Fruit fly (Drosophila melanogaster) whole organism, embryonic: ENCODE measurements around the gene CG14269.
A peak's percentile ranks its signal among the peaks of the same experiment; 100 is the strongest.

ENCODE experiments used
- B-H2 ChIP-seq: fragments of 200-800 bp; sonication (Bioruptor generic); optimal IDR thresholded peaks from 2 replicates; lab custom pipeline; 2018; ENCODE audit warnings: missing biosample characterization, mild to moderate bottlenecking, missing genetic modification characterization
- Blimp-1 ChIP-seq: fragments of 200-800 bp; sonication (Bioruptor generic); optimal IDR thresholded peaks from 3 replicates; lab custom pipeline; 2018; ENCODE audit warnings: missing biosample characterization, missing genetic modification characterization, mild to moderate bottlenecking, moderate library complexity, missing genetic modification reagents
- C15 ChIP-seq: fragments of 200-800 bp; sonication (Bioruptor generic); IDR thresholded peaks from 3 replicates; pipeline ENCODE4 v1.3.6; 2022; ENCODE audit warnings: missing biosample characterization, missing genetic modification characterization
- CG10321 ChIP-seq: fragments of 200-800 bp; sonication (Bioruptor generic); IDR thresholded peaks from 2 replicates; pipeline ENCODE4 v1.3.6; 2022; ENCODE audit warnings: missing biosample characterization, missing genetic modification characterization
- CG10979 ChIP-seq: fragments of 200-800 bp; sonication (Bioruptor generic); optimal IDR thresholded peaks from 2 replicates; lab custom pipeline; 2018; ENCODE audit warnings: missing biosample characterization, mild to moderate bottlenecking, missing genetic modification characterization, moderate library complexity
- CG11085 ChIP-seq: fragments of 200-800 bp; sonication (Bioruptor generic); IDR thresholded peaks from 2 replicates; pipeline ENCODE4 v1.3.6; 2022; ENCODE audit warnings: missing biosample characterization, missing genetic modification characterization
- CG11093 ChIP-seq: fragments of 200-800 bp; sonication (Bioruptor generic); IDR thresholded peaks from 3 replicates; pipeline ENCODE4 v1.3.6; 2022; ENCODE audit warnings: missing biosample characterization, missing genetic modification characterization
- CG12769 ChIP-seq: fragments of 200-800 bp; sonication (Bioruptor generic); optimal IDR thresholded peaks from 2 replicates; lab custom pipeline; 2019; ENCODE audit warnings: missing biosample characterization, mild to moderate bottlenecking, missing genetic modification characterization, moderate library complexity
- CG15514 ChIP-seq: fragments of 200-800 bp; sonication (Bioruptor generic); optimal IDR thresholded peaks from 3 replicates; lab custom pipeline; 2017; ENCODE audit warnings: missing biosample characterization, missing genetic modification characterization, mild to moderate bottlenecking, moderate library complexity, missing genetic modification reagents
- CG1603 ChIP-seq: fragments of 200-800 bp; sonication (Bioruptor generic); optimal IDR thresholded peaks from 2 replicates; lab custom pipeline; 2019; ENCODE audit warnings: missing biosample characterization, mild to moderate bottlenecking, missing genetic modification characterization, moderate library complexity
- CG17328 ChIP-seq: fragments of 200-800 bp; sonication (Bioruptor generic); IDR thresholded peaks from 2 replicates; pipeline ENCODE4 v1.3.6; 2022; ENCODE audit warnings: missing biosample characterization, missing genetic modification characterization
- CG17359 ChIP-seq: fragments of 200-800 bp; sonication (Bioruptor generic); optimal IDR thresholded peaks from 3 replicates; lab custom pipeline; 2018; ENCODE audit warnings: missing biosample characterization, mild to moderate bottlenecking, missing genetic modification characterization, moderate library complexity
- CG2199 ChIP-seq: fragments of 200-800 bp; sonication (Bioruptor generic); IDR thresholded peaks from 3 replicates; pipeline ENCODE4 v1.3.6; 2022; ENCODE audit warnings: missing biosample characterization, missing genetic modification characterization
- CG2875 ChIP-seq: fragments of 200-800 bp; sonication (Bioruptor generic); optimal IDR thresholded peaks from 2 replicates; lab custom pipeline; 2017; ENCODE audit warnings: missing biosample characterization, mild to moderate bottlenecking, missing genetic modification characterization, missing genetic modification reagents
- CG31224 ChIP-seq: fragments of 200-800 bp; sonication (Bioruptor generic); IDR thresholded peaks from 2 replicates; pipeline ENCODE4 v1.3.6; 2022; ENCODE audit warnings: missing biosample characterization, missing genetic modification characterization
- CG31441 ChIP-seq: fragments of 200-800 bp; sonication (Bioruptor generic); IDR thresholded peaks from 2 replicates; pipeline ENCODE4 v1.3.6; 2022; ENCODE audit warnings: missing biosample characterization, missing genetic modification characterization
- CG42726 ChIP-seq: fragments of 200-800 bp; sonication (Bioruptor generic); IDR thresholded peaks from 2 replicates; pipeline ENCODE4 v1.3.6; 2022; ENCODE audit warnings: missing biosample characterization, missing genetic modification characterization; ENCODE audit not compliant: partially characterized antibody
- CG4617 ChIP-seq: fragments of 200-800 bp; sonication (Bioruptor generic); optimal IDR thresholded peaks from 3 replicates; lab custom pipeline; 2016; ENCODE audit warnings: missing biosample characterization, missing genetic modification characterization, borderline replicate concordance
- CG6689 ChIP-seq: fragments of 200-800 bp; sonication (Bioruptor generic); IDR thresholded peaks from 2 replicates; pipeline ENCODE4 v1.3.6; 2022; ENCODE audit warnings: missing biosample characterization, missing genetic modification characterization
- CG8388 ChIP-seq: fragments of 200-800 bp; sonication (Bioruptor generic); optimal IDR thresholded peaks from 2 replicates; lab custom pipeline; 2019; ENCODE audit warnings: missing biosample characterization, mild to moderate bottlenecking, missing genetic modification characterization, moderate library complexity
- CG9437 ChIP-seq: fragments of 200-800 bp; sonication (Bioruptor generic); optimal IDR thresholded peaks from 2 replicates; lab custom pipeline; 2018; ENCODE audit warnings: missing biosample characterization, mild to moderate bottlenecking, missing genetic modification characterization
- CTCF ChIP-seq: fragments of 200-800 bp; sonication (Bioruptor generic); optimal IDR thresholded peaks from 2 replicates; lab custom pipeline; 2017; ENCODE audit warnings: missing biosample characterization, mild to moderate bottlenecking, missing genetic modification characterization, moderate library complexity
- Dip2 ChIP-seq: fragments of 200-800 bp; sonication (Bioruptor generic); IDR thresholded peaks from 2 replicates; pipeline ENCODE4 v1.3.6; 2022; ENCODE audit warnings: missing biosample characterization, missing genetic modification characterization
- E2f1 ChIP-seq: fragments of 200-800 bp; sonication (Bioruptor generic); IDR thresholded peaks from 2 replicates; pipeline ENCODE4 v1.3.6; 2022; ENCODE audit warnings: missing biosample characterization, missing genetic modification characterization
- ERR ChIP-seq: fragments of 200-800 bp; sonication (Bioruptor generic); optimal IDR thresholded peaks from 2 replicates; lab custom pipeline; 2016; ENCODE audit warnings: missing biosample characterization, missing genetic modification characterization
- Eip74EF ChIP-seq, 2 experiments: fragments of 200-800 bp in 1 of 2; fragments of >200 bp in 1 of 2; sonication (Bioruptor generic) in 1 of 2; optimal IDR thresholded peaks; 2 replicates each; lab custom pipeline; 2017 to 2019; ENCODE audit warnings: missing biosample characterization in 2 of 2, missing genetic modification characterization in 2 of 2, mild to moderate bottlenecking in 1 of 2, moderate library complexity in 1 of 2
- Hey ChIP-seq: fragments of 200-800 bp; sonication (Bioruptor generic); optimal IDR thresholded peaks from 3 replicates; lab custom pipeline; 2018; ENCODE audit warnings: missing biosample characterization, mild to moderate bottlenecking, missing genetic modification characterization
- Hr51 ChIP-seq, 2 experiments: fragments of 200-800 bp; sonication (Bioruptor generic); optimal IDR thresholded peaks; 2 replicates in 1 of 2; 3 replicates in 1 of 2; lab custom pipeline; 2016 to 2018; ENCODE audit warnings: missing biosample characterization in 2 of 2, missing genetic modification characterization in 2 of 2, mild to moderate bottlenecking in 1 of 2, moderate library complexity in 1 of 2
- Lhr ChIP-seq: fragments of 200-800 bp; sonication (Bioruptor generic); optimal IDR thresholded peaks from 3 replicates; lab custom pipeline; 2017; ENCODE audit warnings: mild to moderate bottlenecking, missing biosample characterization, missing genetic modification reagents, missing genetic modification characterization
- Lim3 ChIP-seq: fragments of 200-800 bp; sonication (Bioruptor generic); IDR thresholded peaks from 2 replicates; pipeline ENCODE4 v1.3.6; 2022; ENCODE audit warnings: missing biosample characterization, missing genetic modification characterization
- Med ChIP-seq: fragments of 200-800 bp; sonication (Bioruptor generic); peaks from one replicate; lab custom pipeline; 2016; ENCODE audit warnings: missing biosample characterization, missing genetic modification characterization, mild to moderate bottlenecking, inconsistent platforms, moderate library complexity
- Rfx ChIP-seq: fragments of 200-800 bp; sonication (Bioruptor generic); IDR thresholded peaks from 2 replicates; pipeline ENCODE4 v1.3.6; 2022; ENCODE audit warnings: missing biosample characterization, missing genetic modification characterization
- Sox100B ChIP-seq: fragments of 200-800 bp; sonication (Bioruptor generic); optimal IDR thresholded peaks from 3 replicates; lab custom pipeline; 2018; ENCODE audit warnings: missing biosample characterization, mild to moderate bottlenecking, missing genetic modification characterization
- Tbp ChIP-seq: fragments of >200 bp; optimal IDR thresholded peaks from 2 replicates; lab custom pipeline; 2018; ENCODE audit warnings: missing biosample characterization, missing genetic modification characterization
- Xrp1 ChIP-seq: fragments of 200-800 bp; sonication (Bioruptor generic); IDR thresholded peaks from 2 replicates; pipeline ENCODE4 v1.3.6; 2022; ENCODE audit warnings: missing biosample characterization, missing genetic modification characterization
- amos ChIP-seq: fragments of 200-800 bp; sonication (Bioruptor generic); IDR thresholded peaks from 2 replicates; pipeline ENCODE4 v1.3.6; 2022; ENCODE audit warnings: missing biosample characterization, missing genetic modification characterization; ENCODE audit not compliant: partially characterized antibody
- bsh ChIP-seq, 2 experiments: fragments of 200-800 bp; sonication (Bioruptor generic); optimal IDR thresholded peaks; 2 replicates each; lab custom pipeline; 2017 to 2018; ENCODE audit warnings: mild to moderate bottlenecking in 2 of 2, missing biosample characterization in 2 of 2, missing genetic modification characterization in 2 of 2, moderate library complexity in 1 of 2
- cad ChIP-seq: fragments of >200 bp; optimal IDR thresholded peaks from 2 replicates; lab custom pipeline; 2017; ENCODE audit warnings: missing biosample characterization, missing genetic modification characterization
- chm ChIP-seq: fragments of 200-800 bp; sonication (Bioruptor generic); IDR thresholded peaks from 2 replicates; pipeline ENCODE4 v1.3.6; 2022; ENCODE audit warnings: missing biosample characterization, missing genetic modification characterization
- ci ChIP-seq: fragments of 200-800 bp; sonication (Bioruptor generic); IDR thresholded peaks from 3 replicates; pipeline ENCODE4 v1.3.6; 2022; ENCODE audit warnings: missing biosample characterization, missing genetic modification characterization
- crc ChIP-seq: fragments of 200-800 bp; sonication (Bioruptor generic); optimal IDR thresholded peaks from 2 replicates; lab custom pipeline; 2016; ENCODE audit warnings: missing biosample characterization, missing genetic modification characterization
- da ChIP-seq: fragments of 200-800 bp; sonication (Bioruptor generic); optimal IDR thresholded peaks from 2 replicates; lab custom pipeline; 2016; ENCODE audit warnings: missing biosample characterization, missing genetic modification characterization
- dysf ChIP-seq: fragments of 200-800 bp; sonication (Bioruptor generic); IDR thresholded peaks from 3 replicates; pipeline ENCODE4 v1.3.6; 2022; ENCODE audit warnings: missing biosample characterization, missing genetic modification characterization
- insv ChIP-seq, 2 experiments: fragments of 200-800 bp; sonication (Bioruptor generic); optimal IDR thresholded peaks; 3 replicates each; lab custom pipeline; 2016 to 2018; ENCODE audit warnings: missing biosample characterization in 2 of 2, missing genetic modification characterization in 2 of 2
- onecut ChIP-seq: fragments of 200-800 bp; sonication (Bioruptor generic); IDR thresholded peaks from 2 replicates; pipeline ENCODE4 v1.3.6; 2022; ENCODE audit warnings: missing biosample characterization, missing genetic modification characterization
- otp ChIP-seq: fragments of 200-800 bp; sonication (Bioruptor generic); IDR thresholded peaks from 3 replicates; pipeline ENCODE4, ENCODE4 v1.3.6; 2022; ENCODE audit warnings: missing biosample characterization, missing genetic modification characterization
- rib ChIP-seq: fragments of 200-800 bp; sonication (Bioruptor generic); IDR thresholded peaks from 2 replicates; pipeline ENCODE4 v1.3.6; 2022; ENCODE audit warnings: missing biosample characterization, missing genetic modification characterization
- row ChIP-seq: fragments of 200-800 bp; sonication (Bioruptor generic); IDR thresholded peaks from 3 replicates; pipeline ENCODE4 v1.3.6; 2022; ENCODE audit warnings: missing biosample characterization, missing genetic modification characterization
- scrt ChIP-seq: fragments of 200-800 bp; sonication (Bioruptor generic); optimal IDR thresholded peaks from 2 replicates; lab custom pipeline; 2018; ENCODE audit warnings: missing biosample characterization, mild to moderate bottlenecking, missing genetic modification characterization, moderate library complexity
- sens ChIP-seq: fragments of 200-800 bp; sonication (Bioruptor generic); peaks from one replicate; lab custom pipeline; 2016; ENCODE audit warnings: missing biosample characterization, missing genetic modification characterization
- stwl ChIP-seq: fragments of 200-800 bp; sonication (Bioruptor generic); optimal IDR thresholded peaks from 3 replicates; lab custom pipeline; 2018; ENCODE audit warnings: missing biosample characterization, mild to moderate bottlenecking, missing genetic modification characterization, moderate library complexity
- zfh1 ChIP-seq: fragments of 200-800 bp; sonication (Bioruptor generic); IDR thresholded peaks from 3 replicates; pipeline ENCODE4 v1.3.6; 2022; ENCODE audit warnings: missing biosample characterization, missing genetic modification characterization

The CG14269 gene

dm6 chrX:3481034-3481433 lies 45.4 kb upstream of the CG14269 start:
- peak; percentile 84; the same call in 2 of the 3 replicates for TF ChIP-seq CG2199
- TF ChIP-seq E2f1: peak; percentile 15; the same call in 1 of the 2 replicates
- 0 out of 3 replicates have a peak, but pooled peaks have one; percentile 5 for TF ChIP-seq row
- TF ChIP-seq CG42726 (GFP tag; lab: Robert Waterston, UW): 0 out of 2 replicates have a peak, but pooled peaks have one; percentile 8
- peak; percentile 19 for TF ChIP-seq CG17359 (tag; lab: Kevin White, UChicago)
- TF ChIP-seq CG10979 (tag; lab: Kevin White, UChicago): peak; percentile 99
- TF ChIP-seq CG15514 (GFP tag; lab: Kevin White, UChicago): peak; percentile 12
- TF ChIP-seq CG31441 (GFP tag; lab: Robert Waterston, UW): no peak
- no peak for TF ChIP-seq Lim3 (GFP tag; lab: Robert Waterston, UW)
- no peak for TF ChIP-seq crc (GFP tag; lab: Kevin White, UChicago)
- no peak for TF ChIP-seq dysf
- TF ChIP-seq CG8388 (GFP tag; lab: Kevin White, UChicago): peak; percentile 17
- TF ChIP-seq insv (GFP tag; optimal IDR thresholded peaks at IDR 0.05; lab: Kevin White, UChicago): no peak
- no peak for TF ChIP-seq ERR (GFP tag; lab: Kevin White, UChicago)
- no peak for TF ChIP-seq onecut (GFP tag; lab: Robert Waterston, UW)
- peak; percentile 29; the same call in 1 of the 2 replicates for TF ChIP-seq amos (GFP tag; lab: Robert Waterston, UW)
- peak; percentile 88 for TF ChIP-seq CG9437 (GFP tag; lab: Kevin White, UChicago)
- TF ChIP-seq Hr51 (GFP tag; optimal IDR thresholded peaks at IDR 0.05; lab: Kevin White, UChicago): peak in 1 of 2 experiments; percentile 8
- TF ChIP-seq cad (GFP tag; lab: Kevin White, UChicago): no peak
- peak; percentile 7 for TF ChIP-seq Sox100B (GFP tag; lab: Kevin White, UChicago)
- TF ChIP-seq stwl (tag; lab: Kevin White, UChicago): peak; percentile 44
- TF ChIP-seq Lhr: peak; percentile 9
- TF ChIP-seq chm: 0 out of 2 replicates have a peak, but pooled peaks have one; percentile 26
- TF ChIP-seq Rfx (GFP tag; lab: Robert Waterston, UW): 0 out of 2 replicates have a peak, but pooled peaks have one; percentile 15
- peak; percentile 82 for TF ChIP-seq Dip2 (GFP tag; lab: Robert Waterston, UW)
- no peak for TF ChIP-seq bsh (GFP tag; optimal IDR thresholded peaks at IDR 0.05; lab: Kevin White, UChicago)
- peak; percentile 15 for TF ChIP-seq Blimp-1
- no peak for TF ChIP-seq Hey (tag; lab: Kevin White, UChicago)
- TF ChIP-seq otp (GFP tag; lab: Robert Waterston, UW): no peak
- peak; percentile 94 for TF ChIP-seq CTCF
- no peak for TF ChIP-seq CG12769 (tag; lab: Kevin White, UChicago)
- TF ChIP-seq ci (GFP tag; lab: Robert Waterston, UW): peak; percentile 45; the same call in 1 of the 3 replicates
- peak; percentile 14 for TF ChIP-seq sens (GFP tag; lab: Kevin White, UChicago)
- TF ChIP-seq CG11085 (GFP tag; lab: Robert Waterston, UW): no peak
- no peak for TF ChIP-seq da (GFP tag; lab: Kevin White, UChicago)
- TF ChIP-seq Med (GFP tag; lab: Kevin White, UChicago): peak; percentile 14
- no peak for TF ChIP-seq CG10321 (GFP tag; lab: Robert Waterston, UW)
- 0 out of 2 replicates have a peak, but pooled peaks have one; percentile 12 for TF ChIP-seq rib (GFP tag; lab: Robert Waterston, UW)

dm6 chrX:3476009-3476408 lies 40.4 kb upstream of the CG14269 start:
- TF ChIP-seq B-H2: no peak
- peak in 1 of 2 experiments; percentile 19 for TF ChIP-seq Eip74EF (GFP tag; optimal IDR thresholded peaks at IDR 0.05; lab: Kevin White, UChicago)
- no peak for TF ChIP-seq scrt
- no peak for TF ChIP-seq CG31224 (GFP tag; lab: Robert Waterston, UW)
- TF ChIP-seq CG2875: no peak
- peak; percentile 73 for TF ChIP-seq Xrp1 (GFP tag; lab: Robert Waterston, UW)
- peak; percentile 66 for TF ChIP-seq zfh1 (GFP tag; lab: Robert Waterston, UW)
- peak; percentile 45 for TF ChIP-seq CG1603 (tag; lab: Kevin White, UChicago)
- TF ChIP-seq C15 (GFP tag; lab: Robert Waterston, UW): no peak
- peak; percentile 53; the same call in 1 of the 2 replicates for TF ChIP-seq CG6689 (GFP tag; lab: Robert Waterston, UW)
- no peak for TF ChIP-seq Tbp (GFP tag; lab: Kevin White, UChicago)
- TF ChIP-seq CG11093: no peak
- peak; percentile 58; the same call in 1 of the 2 replicates for TF ChIP-seq CG17328 (GFP tag; lab: Robert Waterston, UW)
- TF ChIP-seq CG4617 (GFP tag; lab: Kevin White, UChicago): no peak
